Fruit fly (Drosophila melanogaster) whole organism, embryonic: Measurements from ENCODE around the gene par-6.

ENCODE experiments used
- ATbp ChIP-seq: fragments of 200-800 bp; sonication (Bioruptor generic); optimal IDR thresholded peaks from 2 replicates; lab custom pipeline; 2017; ENCODE audit warnings: missing biosample characterization, mild to moderate bottlenecking, missing genetic modification characterization, missing genetic modification reagents
- Adf1 ChIP-seq: fragments of 200-800 bp; sonication (Bioruptor generic); IDR thresholded peaks from 2 replicates; pipeline ENCODE4 v1.3.6; 2022; ENCODE audit warnings: missing biosample characterization, missing genetic modification characterization
- CG11247 ChIP-seq: fragments of 200-800 bp; sonication (Bioruptor generic); IDR thresholded peaks from 2 replicates; pipeline ENCODE4 v1.3.6; 2022; ENCODE audit warnings: missing biosample characterization, missing genetic modification characterization
- CG16813 ChIP-seq: fragments of 200-800 bp; sonication (Bioruptor generic); IDR thresholded peaks from 3 replicates; pipeline ENCODE4 v1.3.6; 2022; ENCODE audit warnings: missing biosample characterization, missing genetic modification characterization; ENCODE audit not compliant: partially characterized antibody
- CG16815 ChIP-seq: fragments of 200-800 bp; sonication (Bioruptor generic); optimal IDR thresholded peaks from 3 replicates; lab custom pipeline; 2017; ENCODE audit warnings: missing biosample characterization, mild to moderate bottlenecking, missing genetic modification characterization
- CG18262 ChIP-seq: fragments of 200-800 bp; optimal IDR thresholded peaks from 3 replicates; lab custom pipeline; 2019; ENCODE audit warnings: missing biosample characterization, mild to moderate bottlenecking, missing genetic modification characterization, moderate library complexity
- CG2129 ChIP-seq: fragments of 200-800 bp; sonication (Bioruptor generic); IDR thresholded peaks from 2 replicates; pipeline ENCODE4 v1.3.6; 2022; ENCODE audit warnings: missing biosample characterization, missing genetic modification characterization; ENCODE audit not compliant: partially characterized antibody
- CG2678 ChIP-seq: fragments of 200-800 bp; sonication (Bioruptor generic); optimal IDR thresholded peaks from 3 replicates; lab custom pipeline; 2019; ENCODE audit warnings: missing biosample characterization, mild to moderate bottlenecking, missing genetic modification characterization, moderate library complexity
- CG3065 ChIP-seq: fragments of 200-800 bp; sonication (Bioruptor generic); optimal IDR thresholded peaks from 2 replicates; lab custom pipeline; 2016; ENCODE audit warnings: missing biosample characterization, missing genetic modification characterization
- CG31365 ChIP-seq: fragments of 200-800 bp; sonication (Bioruptor generic); optimal IDR thresholded peaks from 2 replicates; lab custom pipeline; 2018; ENCODE audit warnings: missing biosample characterization, mild to moderate bottlenecking, missing genetic modification characterization
- CG31388 ChIP-seq: fragments of 200-800 bp; sonication (Bioruptor generic); optimal IDR thresholded peaks from 2 replicates; lab custom pipeline; 2016; ENCODE audit warnings: missing biosample characterization, missing genetic modification characterization
- CG3995 ChIP-seq: fragments of 200-800 bp; sonication (Bioruptor generic); optimal IDR thresholded peaks from 3 replicates; lab custom pipeline; 2016; ENCODE audit warnings: missing biosample characterization, missing genetic modification characterization
- CG5180 ChIP-seq: fragments of 200-800 bp; sonication (Bioruptor generic); optimal IDR thresholded peaks from 3 replicates; lab custom pipeline; 2017; ENCODE audit warnings: missing biosample characterization, missing genetic modification characterization, mild to moderate bottlenecking, moderate library complexity, missing genetic modification reagents
- CG6175 ChIP-seq: fragments of 200-800 bp; sonication (Bioruptor generic); IDR thresholded peaks from 3 replicates; pipeline ENCODE4 v1.3.6; 2022; ENCODE audit warnings: missing biosample characterization, missing genetic modification characterization
- CG7745 ChIP-seq: fragments of 200-800 bp; sonication (Bioruptor generic); optimal IDR thresholded peaks from 2 replicates; lab custom pipeline; 2018; ENCODE audit warnings: missing biosample characterization, mild to moderate bottlenecking, missing genetic modification characterization, moderate library complexity
- CG7839 ChIP-seq: fragments of 200-800 bp; sonication (Bioruptor generic); optimal IDR thresholded peaks from 3 replicates; lab custom pipeline; 2018; ENCODE audit warnings: missing biosample characterization, mild to moderate bottlenecking, missing genetic modification characterization, moderate library complexity
- CG9437 ChIP-seq: fragments of 200-800 bp; sonication (Bioruptor generic); optimal IDR thresholded peaks from 2 replicates; lab custom pipeline; 2018; ENCODE audit warnings: missing biosample characterization, mild to moderate bottlenecking, missing genetic modification characterization
- CoRest ChIP-seq: fragments of 200-800 bp; sonication (Bioruptor generic); optimal IDR thresholded peaks from 3 replicates; lab custom pipeline; 2018; ENCODE audit warnings: missing biosample characterization, mild to moderate bottlenecking, missing genetic modification characterization, moderate library complexity
- Dref ChIP-seq: fragments of 200-800 bp; sonication (Bioruptor generic); IDR thresholded peaks from 2 replicates; pipeline ENCODE4 v1.3.6; 2022; ENCODE audit warnings: missing biosample characterization, missing genetic modification characterization
- Drgx ChIP-seq: fragments of 200-800 bp; sonication (Bioruptor generic); IDR thresholded peaks from 2 replicates; pipeline ENCODE4 v1.3.6; 2022; ENCODE audit warnings: missing biosample characterization, missing genetic modification characterization
- NC2α ChIP-seq: fragments of 200-800 bp; sonication (Bioruptor generic); optimal IDR thresholded peaks from 2 replicates; lab custom pipeline; 2016; ENCODE audit warnings: missing biosample characterization, missing genetic modification characterization
- Optix ChIP-seq: fragments of 200-800 bp; sonication (Bioruptor generic); IDR thresholded peaks from 3 replicates; pipeline ENCODE4 v1.3.6; 2022; ENCODE audit warnings: missing biosample characterization, missing genetic modification characterization
- Sox100B ChIP-seq: fragments of 200-800 bp; sonication (Bioruptor generic); optimal IDR thresholded peaks from 3 replicates; lab custom pipeline; 2018; ENCODE audit warnings: missing biosample characterization, mild to moderate bottlenecking, missing genetic modification characterization
- bsh ChIP-seq, 2 experiments: fragments of 200-800 bp; sonication (Bioruptor generic); optimal IDR thresholded peaks; 2 replicates each; lab custom pipeline; 2017 to 2018; ENCODE audit warnings: mild to moderate bottlenecking in 2 of 2, missing biosample characterization in 2 of 2, missing genetic modification characterization in 2 of 2, moderate library complexity in 1 of 2
- chinmo ChIP-seq: fragments of 200-800 bp; sonication (Bioruptor generic); IDR thresholded peaks from 4 replicates; pipeline ENCODE4 v1.3.6; 2022; ENCODE audit warnings: missing biosample characterization, missing genetic modification characterization; ENCODE audit not compliant: partially characterized antibody
- cwo ChIP-seq: fragments of 200-800 bp; sonication (Bioruptor generic); optimal IDR thresholded peaks from 3 replicates; lab custom pipeline; 2017; ENCODE audit warnings: missing biosample characterization, missing genetic modification characterization, mild to moderate bottlenecking, moderate library complexity, missing genetic modification reagents
- dmrt11E ChIP-seq: fragments of 200-800 bp; sonication (Bioruptor generic); optimal IDR thresholded peaks from 3 replicates; lab custom pipeline; 2018; ENCODE audit warnings: missing biosample characterization, mild to moderate bottlenecking, missing genetic modification characterization, moderate library complexity
- eve ChIP-seq, 2 experiments: fragments of >200 bp; optimal IDR thresholded peaks; 2 replicates each; lab custom pipeline; 2017; ENCODE audit warnings: missing biosample characterization in 2 of 2, missing genetic modification characterization in 2 of 2
- fd3F ChIP-seq: fragments of 200-800 bp; sonication (Bioruptor generic); optimal IDR thresholded peaks from 2 replicates; lab custom pipeline; 2018; ENCODE audit warnings: missing biosample characterization, mild to moderate bottlenecking, missing genetic modification characterization, moderate library complexity
- fu2 ChIP-seq: fragments of 200-800 bp; sonication (Bioruptor generic); optimal IDR thresholded peaks from 2 replicates; lab custom pipeline; 2016; ENCODE audit warnings: missing biosample characterization, missing genetic modification characterization
- gcm ChIP-seq: fragments of 200-800 bp; sonication (Bioruptor generic); optimal IDR thresholded peaks from 2 replicates; lab custom pipeline; 2019; ENCODE audit warnings: missing biosample characterization, mild to moderate bottlenecking, missing genetic modification characterization, moderate library complexity
- gem ChIP-seq: fragments of 200-800 bp; sonication (Bioruptor generic); optimal IDR thresholded peaks from 2 replicates; lab custom pipeline; 2019; ENCODE audit warnings: missing biosample characterization, mild to moderate bottlenecking, missing genetic modification characterization, moderate library complexity
- lab ChIP-seq: fragments of 200-800 bp; sonication (Bioruptor generic); optimal IDR thresholded peaks from 3 replicates; lab custom pipeline; 2017; ENCODE audit warnings: missing biosample characterization, missing genetic modification characterization, mild to moderate bottlenecking, moderate library complexity, missing genetic modification reagents
- lov ChIP-seq, 2 experiments: fragments of 200-800 bp in 1 of 2; fragments of >200 bp in 1 of 2; sonication (Bioruptor generic) in 1 of 2; IDR thresholded peaks in 1 of 2; optimal IDR thresholded peaks in 1 of 2; 2 replicates in 1 of 2; 3 replicates in 1 of 2; pipeline versions ENCODE4 v1.3.6 to Lab custom; 2017 to 2022; ENCODE audit warnings: missing biosample characterization in 1 of 2, missing genetic modification characterization in 1 of 2
- nmo ChIP-seq: fragments of 200-800 bp; sonication (Bioruptor generic); optimal IDR thresholded peaks from 2 replicates; lab custom pipeline; 2018; ENCODE audit warnings: missing biosample characterization, mild to moderate bottlenecking, missing genetic modification characterization, moderate library complexity
- nom ChIP-seq: fragments of 200-800 bp; sonication (Bioruptor generic); optimal IDR thresholded peaks from 2 replicates; lab custom pipeline; 2017; ENCODE audit warnings: missing biosample characterization, missing genetic modification characterization, mild to moderate bottlenecking, moderate library complexity, missing genetic modification reagents
- pum ChIP-seq: fragments of 200-800 bp; sonication (Bioruptor generic); optimal IDR thresholded peaks from 2 replicates; lab custom pipeline; 2016; ENCODE audit warnings: missing biosample characterization, missing genetic modification characterization
- repo ChIP-seq: fragments of 200-800 bp; sonication (Bioruptor generic); optimal IDR thresholded peaks from 2 replicates; lab custom pipeline; 2016; ENCODE audit warnings: missing biosample characterization, missing genetic modification characterization
- row ChIP-seq: fragments of 200-800 bp; sonication (Bioruptor generic); IDR thresholded peaks from 3 replicates; pipeline ENCODE4 v1.3.6; 2022; ENCODE audit warnings: missing biosample characterization, missing genetic modification characterization
- sens ChIP-seq: fragments of 200-800 bp; sonication (Bioruptor generic); peaks from one replicate; lab custom pipeline; 2016; ENCODE audit warnings: missing biosample characterization, missing genetic modification characterization
- sob ChIP-seq: fragments of 200-800 bp; sonication (Bioruptor generic); IDR thresholded peaks from 2 replicates; pipeline ENCODE4 v1.3.6; 2022; ENCODE audit warnings: missing biosample characterization, missing genetic modification characterization
- tna ChIP-seq: fragments of 200-800 bp; sonication (Bioruptor generic); IDR thresholded peaks from 2 replicates; pipeline ENCODE4 v1.3.6; 2022; ENCODE audit warnings: missing biosample characterization, missing genetic modification characterization; ENCODE audit not compliant: partially characterized antibody
- ttk ChIP-seq: fragments of 200-800 bp; sonication (Bioruptor generic); IDR thresholded peaks from 2 replicates; pipeline ENCODE4 v2.1.2; 2022; ENCODE audit warnings: missing biosample characterization, missing genetic modification characterization
- zf30C ChIP-seq: fragments of 200-800 bp; sonication (Bioruptor generic); optimal IDR thresholded peaks from 3 replicates; lab custom pipeline; 2018; ENCODE audit warnings: missing biosample characterization, mild to moderate bottlenecking, missing genetic modification characterization

par-6 gene

dm6 chrX:17692729-17693128 lies 10.4 kb upstream of the par-6 start (continued):
- no peak for TF ChIP-seq cwo
- no peak for TF ChIP-seq CG3995 (GFP tag; lab: Kevin White, UChicago)
- no peak for TF ChIP-seq fd3F (GFP tag; lab: Kevin White, UChicago)
- TF ChIP-seq nmo (GFP tag; lab: Kevin White, UChicago), result no peak
- TF ChIP-seq repo (GFP tag; lab: Kevin White, UChicago), result no peak
- TF ChIP-seq ttk (GFP tag; lab: Robert Waterston, UW), result no peak
- TF ChIP-seq fu2 (GFP tag; lab: Kevin White, UChicago), result no peak
- no peak for TF ChIP-seq ATbp
- no peak for TF ChIP-seq CG6175 (GFP tag; lab: Robert Waterston, UW)
- TF ChIP-seq CoRest (tag; lab: Kevin White, UChicago), result peak; percentile 12
- no peak for TF ChIP-seq gcm (GFP tag; lab: Kevin White, UChicago)
- TF ChIP-seq CG7839 (tag; lab: Kevin White, UChicago), result peak; percentile 9
- TF ChIP-seq Drgx (GFP tag; lab: Robert Waterston, UW), result 0 out of 2 replicates have a peak, but pooled peaks have one; percentile 43
- TF ChIP-seq Sox100B (GFP tag; lab: Kevin White, UChicago), result peak; percentile 47
- TF ChIP-seq lab (GFP tag; lab: Kevin White, UChicago), result no peak
- no peak for TF ChIP-seq CG9437 (GFP tag; lab: Kevin White, UChicago)
- TF ChIP-seq Dref (GFP tag; lab: Robert Waterston, UW), result no peak
- TF ChIP-seq sob (GFP tag; lab: Robert Waterston, UW), result no peak
- peak; percentile 37 for TF ChIP-seq gem
- TF ChIP-seq CG2678 (tag; lab: Kevin White, UChicago), result peak; percentile 32
- no peak for TF ChIP-seq NC2α (GFP tag; lab: Kevin White, UChicago)
- no peak for TF ChIP-seq CG7745 (tag; lab: Kevin White, UChicago)
- peak; percentile 12 for TF ChIP-seq sens (GFP tag; lab: Kevin White, UChicago)
- peak; percentile 10 for TF ChIP-seq CG18262
- peak in 1 of 2 experiments; percentile 52 for TF ChIP-seq eve (GFP tag; optimal IDR thresholded peaks at IDR 0.05; lab: Kevin White, UChicago)
- TF ChIP-seq dmrt11E (tag; lab: Kevin White, UChicago), result no peak
- no peak for TF ChIP-seq pum (GFP tag; lab: Kevin White, UChicago)
- no peak for TF ChIP-seq CG3065
- TF ChIP-seq CG31365 (tag; lab: Kevin White, UChicago), result no peak
- TF ChIP-seq CG2129 (GFP tag; lab: Robert Waterston, UW), result no peak
- no peak for TF ChIP-seq CG11247
- no peak for TF ChIP-seq zf30C
- TF ChIP-seq CG16815, result no peak
- TF ChIP-seq CG5180 (GFP tag; lab: Kevin White, UChicago), result no peak
- no peak for TF ChIP-seq CG31388

- TF ChIP-seq row (GFP tag; lab: Robert Waterston, UW), result peak; percentile 23; the same call in 1 of the 3 replicates
- TF ChIP-seq tna, result 0 out of 2 replicates have a peak, but pooled peaks have one; percentile 14
- TF ChIP-seq Adf1 (GFP tag; lab: Robert Waterston, UW), result peak; percentile 55
- TF ChIP-seq bsh (GFP tag; optimal IDR thresholded peaks at IDR 0.05; lab: Kevin White, UChicago), result peak in 1 of 2 experiments; percentile 60
- no peak for TF ChIP-seq CG2678 (tag; lab: Kevin White, UChicago)
- TF ChIP-seq Drgx (GFP tag; lab: Robert Waterston, UW), result peak; percentile 56; the same call in 1 of the 2 replicates
- no peak for TF ChIP-seq Optix (GFP tag; lab: Robert Waterston, UW)
- peak; percentile 77 for TF ChIP-seq nom (GFP tag; lab: Kevin White, UChicago)
- no peak for TF ChIP-seq lov (optimal IDR thresholded peaks at IDR 0.05; lab: Kevin White, UChicago)
- TF ChIP-seq lov (GFP tag; IDR thresholded peaks at IDR 0.05; lab: Robert Waterston, UW), result 0 out of 3 replicates have a peak, but pooled peaks have one; percentile 4
- 0 out of 4 replicates have a peak, but pooled peaks have one; percentile 34 for TF ChIP-seq chinmo (GFP tag; lab: Robert Waterston, UW)
- no peak for TF ChIP-seq CG16813
These were observed 8.9 kb upstream of the par-6 start for dm6 chrX:17693981-17694872.
